Fruit fly (Drosophila melanogaster): ENCODE measurements around the gene CG3176.

Gene CG3176

DNA sequence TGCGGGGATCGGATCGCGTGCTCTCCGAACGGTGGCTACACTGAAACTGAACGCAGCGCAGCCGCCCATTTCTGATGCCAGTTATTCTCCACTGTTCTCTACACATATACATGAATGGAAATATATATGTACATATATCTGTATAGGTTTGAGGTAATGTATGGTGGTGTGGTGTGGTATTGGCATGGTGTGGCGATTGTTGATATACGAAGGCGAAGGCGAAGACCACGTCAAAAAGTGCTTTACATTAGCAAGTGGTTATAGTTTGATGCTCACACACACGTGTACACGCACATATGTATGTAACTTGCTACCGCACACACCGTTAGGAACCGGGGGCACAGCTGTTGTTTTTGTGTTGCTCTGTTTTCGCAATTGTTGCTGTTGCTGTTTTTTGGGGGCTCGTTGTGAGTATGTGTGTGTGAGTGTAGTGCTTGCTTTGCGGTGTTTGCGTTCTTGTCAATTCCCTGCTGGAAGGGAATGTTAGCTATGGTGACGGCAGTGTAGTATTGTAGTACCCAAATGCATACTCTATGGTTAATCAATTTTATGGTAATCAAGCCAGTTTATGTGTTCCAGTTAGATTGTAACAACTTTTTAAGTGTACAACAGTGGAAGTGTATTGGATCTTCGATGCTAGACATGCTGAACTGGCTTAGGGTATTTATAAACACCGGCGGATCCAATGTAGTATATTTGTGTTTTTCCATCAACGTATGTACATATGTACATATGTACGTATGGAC is 12.0 kb downstream of the CG3176 start, which contains the start of gene CG17896 (continued):
- TF ChIP-seq CG6854 (GFP tag; optimal IDR thresholded peaks at IDR 0.05) (peak; percentile 93), fd85E (GFP tag; optimal IDR thresholded peaks at IDR 0.05) (peak; percentile 95), achi (GFP tag; optimal IDR thresholded peaks at IDR 0.05) (peak; percentile 97), CG3919 (GFP tag; optimal IDR thresholded peaks at IDR 0.05) (peak; percentile 99), spab (GFP tag; optimal IDR thresholded peaks at IDR 0.05) (peak; percentile 94), CG9139 (GFP tag; optimal IDR thresholded peaks at IDR 0.05) (peak; percentile 92), CG1621 (tag; optimal IDR thresholded peaks at IDR 0.05) (peak; percentile 98), CG15336 (GFP tag; IDR thresholded peaks at IDR 0.05) (peak; percentile 99), eg (GFP tag; IDR thresholded peaks at IDR 0.05) (peak; percentile 98), Met (GFP tag; optimal IDR thresholded peaks at IDR 0.05) (peak; percentile 98), esn (GFP tag; optimal IDR thresholded peaks at IDR 0.05) (peak; percentile 99), lz (GFP tag; optimal IDR thresholded peaks at IDR 0.05) (peak; percentile 98), CG8119 (GFP tag; IDR thresholded peaks at IDR 0.05) (peak; percentile 98), Smox (GFP tag; optimal IDR thresholded peaks at IDR 0.05) (peak; percentile 98)

DNA sequence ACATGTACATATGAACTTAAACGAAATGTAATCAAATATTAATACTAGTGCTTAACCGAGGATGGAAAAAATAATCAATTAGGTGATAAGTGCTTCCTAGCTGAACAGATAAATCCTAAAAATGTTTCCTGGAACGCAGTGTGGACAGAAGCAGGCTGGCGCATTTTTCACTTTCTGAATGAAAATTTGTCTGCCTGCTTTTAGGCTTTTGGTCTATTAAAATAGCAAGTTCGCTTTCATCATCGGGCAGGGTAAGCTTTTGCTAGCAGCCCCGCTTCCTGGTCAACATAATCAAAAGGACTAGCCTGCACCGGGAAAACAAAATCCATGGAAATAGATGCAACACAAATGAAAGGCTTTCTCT is 12.5 kb downstream of the CG3176 start:
- no peak for TF ChIP-seq CG8632 (GFP tag; optimal IDR thresholded peaks at IDR 0.05)
- TF ChIP-seq CG10669 (GFP tag; optimal IDR thresholded peaks at IDR 0.05) = peak; percentile 24

DNA sequence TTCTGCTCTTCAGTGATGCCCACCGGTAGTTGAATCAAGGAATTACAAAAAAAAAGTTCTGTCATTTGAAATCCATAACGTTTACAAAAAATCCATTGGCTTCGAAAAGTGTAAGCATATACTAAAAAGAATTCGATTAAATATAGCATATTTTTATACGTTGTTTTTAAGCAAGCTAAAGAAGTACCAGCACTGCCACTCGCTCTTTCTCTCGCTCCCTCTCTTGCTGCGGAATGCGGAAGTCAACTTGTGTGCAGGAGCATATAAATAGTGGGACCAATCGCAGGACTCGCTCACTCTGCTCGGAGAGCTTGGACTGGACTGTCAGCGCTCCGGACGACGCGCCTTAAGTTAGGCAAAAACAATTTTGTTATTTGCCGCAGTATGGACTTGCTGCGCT is 12.9 kb downstream of the CG3176 start, which contains the start of gene CG17778:
TSS of gene CG17778 (plus strand) at position 8 of the 400 bp plus-strand sequence.
- TF ChIP-seq CG6163 (GFP tag; IDR thresholded peaks at IDR 0.05) (peak; percentile 37; the same call in 2 of the 3 replicates), CG32006 (GFP tag; optimal IDR thresholded peaks at IDR 0.05) (no peak), fkh (GFP tag; optimal IDR thresholded peaks at IDR 0.05) (no peak), Ets96B (tag; optimal IDR thresholded peaks at IDR 0.05) (peak; percentile 0), CG6854 (GFP tag; optimal IDR thresholded peaks at IDR 0.05) (peak; percentile 15), CG15336 (GFP tag; IDR thresholded peaks at IDR 0.05) (no peak), Eip78C (GFP tag) (peak; percentile 64), CG6808 (GFP tag; optimal IDR thresholded peaks at IDR 0.05) (no peak), pdm3 (GFP tag; optimal IDR thresholded peaks at IDR 0.05) (no peak), eg (GFP tag; IDR thresholded peaks at IDR 0.05) (peak; percentile 40; the same call in 1 of the 3 replicates), CG10669 (GFP tag; optimal IDR thresholded peaks at IDR 0.05) (no peak), Gug (GFP tag; IDR thresholded peaks at IDR 0.05) (no peak), CG11294 (GFP tag; IDR thresholded peaks at IDR 0.05) (no peak), acj6 (GFP tag; optimal IDR thresholded peaks at IDR 0.05) (no peak), OdsH (GFP tag; optimal IDR thresholded peaks at IDR 0.05) (no peak), ss (GFP tag; optimal IDR thresholded peaks at IDR 0.05) (no peak), CG6792 (GFP tag; optimal IDR thresholded peaks at IDR 0.05) (no peak), topi (GFP tag; optimal IDR thresholded peaks at IDR 0.05) (no peak), Hr4 (GFP tag; optimal IDR thresholded peaks at IDR 0.05) (no peak), CG4318 (GFP tag; optimal IDR thresholded peaks at IDR 0.05) (no peak), CG1621 (tag; optimal IDR thresholded peaks at IDR 0.05) (no peak), CG8632 (GFP tag; optimal IDR thresholded peaks at IDR 0.05) (no peak), CG8119 (GFP tag; IDR thresholded peaks at IDR 0.05) (peak; percentile 14; the same call in 1 of the 3 replicates), CG6276 (GFP tag; optimal IDR thresholded peaks at IDR 0.05) (no peak), net (GFP tag; optimal IDR thresholded peaks at IDR 0.05) (no peak), Blimp-1 (GFP tag; optimal IDR thresholded peaks at IDR 0.05) (no peak)

DNA sequence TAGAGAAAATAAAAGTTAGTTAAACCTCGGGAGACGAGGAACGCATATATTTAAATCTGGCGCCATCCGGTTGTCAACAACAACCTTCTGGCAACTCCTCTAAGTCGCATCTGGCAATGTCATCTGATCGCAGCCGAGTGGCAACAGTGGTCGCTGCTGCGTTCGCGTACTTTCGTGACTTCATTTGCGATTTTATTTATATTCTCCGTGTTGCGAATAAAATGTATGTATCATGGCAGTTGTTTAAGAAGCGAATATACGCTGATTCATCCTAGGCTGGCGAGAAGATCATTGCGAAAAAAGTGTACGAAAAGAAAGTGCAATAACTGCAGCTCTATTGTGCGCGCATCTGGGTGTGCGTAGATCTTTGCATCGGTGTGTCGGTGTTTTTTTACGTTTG is 14.7 kb downstream of the CG3176 start, which contains the start of gene svr:
TSS of gene svr (plus strand) at position 121 of the 400 bp plus-strand sequence.
- TF ChIP-seq svp (GFP tag) = peak; percentile 37
- no peak for TF ChIP-seq OdsH (GFP tag; optimal IDR thresholded peaks at IDR 0.05)
- TF ChIP-seq CG3919 (GFP tag; optimal IDR thresholded peaks at IDR 0.05) = no peak
- no peak for TF ChIP-seq Hr38 (GFP tag; optimal IDR thresholded peaks at IDR 0.05)
- TF ChIP-seq CG1621 (tag; optimal IDR thresholded peaks at IDR 0.05) = peak; percentile 33
- TF ChIP-seq Lpt (GFP tag; optimal IDR thresholded peaks at IDR 0.05) = no peak
- no peak for TF ChIP-seq Ets21C (GFP tag; optimal IDR thresholded peaks at IDR 0.05)
- TF ChIP-seq Sox14 (GFP tag; optimal IDR thresholded peaks at IDR 0.05) = peak; percentile 0
- no peak for TF ChIP-seq CG6163 (GFP tag; IDR thresholded peaks at IDR 0.05)
- peak; percentile 11 for TF ChIP-seq dsx (GFP tag; optimal IDR thresholded peaks at IDR 0.05; ENCODE audit: poor library complexity, severe bottlenecking)
- TF ChIP-seq fkh (GFP tag; optimal IDR thresholded peaks at IDR 0.05) = peak; percentile 84
- TF ChIP-seq achi (GFP tag; optimal IDR thresholded peaks at IDR 0.05) = peak; percentile 36
